Fruit fly (Drosophila melanogaster) whole organism, embryonic: ENCODE data around the gene BRWD3.
A peak's percentile ranks its signal among the peaks of the same experiment; 100 is the strongest.

Source experiments
- Atf3 ChIP-seq: fragments of 200-800 bp; sonication (Bioruptor generic); optimal IDR thresholded peaks from 3 replicates; lab custom pipeline; 2016; ENCODE audit warnings: missing biosample characterization, missing genetic modification characterization
- Blimp-1 ChIP-seq: fragments of 200-800 bp; sonication (Bioruptor generic); optimal IDR thresholded peaks from 3 replicates; lab custom pipeline; 2018; ENCODE audit warnings: missing biosample characterization, missing genetic modification characterization, mild to moderate bottlenecking, moderate library complexity, missing genetic modification reagents
- BtbVII ChIP-seq: fragments of 200-800 bp; sonication (Bioruptor generic); optimal IDR thresholded peaks from 3 replicates; lab custom pipeline; 2017; ENCODE audit warnings: missing biosample characterization, mild to moderate bottlenecking, missing genetic modification characterization
- CG10366 ChIP-seq: fragments of 200-800 bp; sonication (Bioruptor generic); IDR thresholded peaks from 2 replicates; pipeline ENCODE4 v1.3.6; 2022; ENCODE audit warnings: missing biosample characterization, missing genetic modification characterization
- CG10979 ChIP-seq: fragments of 200-800 bp; sonication (Bioruptor generic); optimal IDR thresholded peaks from 2 replicates; lab custom pipeline; 2018; ENCODE audit warnings: missing biosample characterization, mild to moderate bottlenecking, missing genetic modification characterization, moderate library complexity
- CG11723 ChIP-seq: fragments of 200-800 bp; sonication (Bioruptor generic); optimal IDR thresholded peaks from 2 replicates; lab custom pipeline; 2017; ENCODE audit warnings: missing biosample characterization, mild to moderate bottlenecking, missing genetic modification characterization
- CG12071 ChIP-seq: fragments of 200-800 bp; sonication (Bioruptor generic); optimal IDR thresholded peaks from 3 replicates; lab custom pipeline; 2018; ENCODE audit warnings: missing biosample characterization, mild to moderate bottlenecking, missing genetic modification characterization
- CG1233 ChIP-seq: fragments of 200-800 bp; sonication (Bioruptor generic); optimal IDR thresholded peaks from 4 replicates; lab custom pipeline; 2018; ENCODE audit warnings: missing biosample characterization, mild to moderate bottlenecking, missing genetic modification characterization
- CG15269 ChIP-seq: fragments of 200-800 bp; sonication (Bioruptor generic); optimal IDR thresholded peaks from 2 replicates; lab custom pipeline; 2018; ENCODE audit warnings: missing biosample characterization, mild to moderate bottlenecking, missing genetic modification characterization, moderate library complexity
- CG15696 ChIP-seq: fragments of 200-800 bp; sonication (Bioruptor generic); optimal IDR thresholded peaks from 2 replicates; lab custom pipeline; 2019; ENCODE audit warnings: missing biosample characterization, mild to moderate bottlenecking, missing genetic modification characterization, moderate library complexity
- CG17186 ChIP-seq: fragments of 200-800 bp; sonication (Bioruptor generic); optimal IDR thresholded peaks from 3 replicates; lab custom pipeline; 2017; ENCODE audit warnings: missing biosample characterization, missing genetic modification reagents, missing genetic modification characterization
- CG17359 ChIP-seq: fragments of 200-800 bp; sonication (Bioruptor generic); optimal IDR thresholded peaks from 3 replicates; lab custom pipeline; 2018; ENCODE audit warnings: missing biosample characterization, mild to moderate bottlenecking, missing genetic modification characterization, moderate library complexity
- CG17385 ChIP-seq: fragments of 200-800 bp; sonication (Bioruptor generic); optimal IDR thresholded peaks from 3 replicates; lab custom pipeline; 2018; ENCODE audit warnings: missing biosample characterization, mild to moderate bottlenecking, missing genetic modification characterization
- CG18262 ChIP-seq: fragments of 200-800 bp; optimal IDR thresholded peaks from 3 replicates; lab custom pipeline; 2019; ENCODE audit warnings: missing biosample characterization, mild to moderate bottlenecking, missing genetic modification characterization, moderate library complexity
- CG2889 ChIP-seq: fragments of 200-800 bp; sonication (Bioruptor generic); IDR thresholded peaks from 3 replicates; pipeline ENCODE4 v1.3.6; 2022; ENCODE audit warnings: missing biosample characterization, missing genetic modification characterization
- CG33557 ChIP-seq: fragments of 200-800 bp; sonication (Bioruptor generic); optimal IDR thresholded peaks from 2 replicates; lab custom pipeline; 2019; ENCODE audit warnings: missing biosample characterization, mild to moderate bottlenecking, missing genetic modification characterization, moderate library complexity
- CG7839 ChIP-seq: fragments of 200-800 bp; sonication (Bioruptor generic); optimal IDR thresholded peaks from 3 replicates; lab custom pipeline; 2018; ENCODE audit warnings: missing biosample characterization, mild to moderate bottlenecking, missing genetic modification characterization, moderate library complexity
- CG8388 ChIP-seq: fragments of 200-800 bp; sonication (Bioruptor generic); optimal IDR thresholded peaks from 2 replicates; lab custom pipeline; 2019; ENCODE audit warnings: missing biosample characterization, mild to moderate bottlenecking, missing genetic modification characterization, moderate library complexity
- CG8924 ChIP-seq: fragments of 200-800 bp; optimal IDR thresholded peaks from 3 replicates; lab custom pipeline; 2019; ENCODE audit warnings: missing biosample characterization, mild to moderate bottlenecking, missing genetic modification characterization, moderate library complexity
- CoRest ChIP-seq: fragments of 200-800 bp; sonication (Bioruptor generic); optimal IDR thresholded peaks from 3 replicates; lab custom pipeline; 2018; ENCODE audit warnings: missing biosample characterization, mild to moderate bottlenecking, missing genetic modification characterization, moderate library complexity
- Dbx ChIP-seq: fragments of 200-800 bp; sonication (Bioruptor generic); IDR thresholded peaks from 3 replicates; pipeline ENCODE4 v1.3.6; 2022; ENCODE audit warnings: missing biosample characterization, missing genetic modification characterization
- Dip2 ChIP-seq: fragments of 200-800 bp; sonication (Bioruptor generic); IDR thresholded peaks from 2 replicates; pipeline ENCODE4 v1.3.6; 2022; ENCODE audit warnings: missing biosample characterization, missing genetic modification characterization
- E2f1 ChIP-seq: fragments of 200-800 bp; sonication (Bioruptor generic); IDR thresholded peaks from 2 replicates; pipeline ENCODE4 v1.3.6; 2022; ENCODE audit warnings: missing biosample characterization, missing genetic modification characterization
- Eip74EF ChIP-seq, 2 experiments: fragments of 200-800 bp in 1 of 2; fragments of >200 bp in 1 of 2; sonication (Bioruptor generic) in 1 of 2; optimal IDR thresholded peaks; 2 replicates each; lab custom pipeline; 2017 to 2019; ENCODE audit warnings: missing biosample characterization in 2 of 2, missing genetic modification characterization in 2 of 2, mild to moderate bottlenecking in 1 of 2, moderate library complexity in 1 of 2
- Lim3 ChIP-seq: fragments of 200-800 bp; sonication (Bioruptor generic); IDR thresholded peaks from 2 replicates; pipeline ENCODE4 v1.3.6; 2022; ENCODE audit warnings: missing biosample characterization, missing genetic modification characterization
- Mrtf ChIP-seq: fragments of 200-800 bp; sonication (Bioruptor generic); IDR thresholded peaks from 3 replicates; pipeline ENCODE4 v1.3.6; 2022; ENCODE audit warnings: missing biosample characterization, missing genetic modification characterization
- Rx ChIP-seq: fragments of 200-800 bp; sonication (Bioruptor generic); IDR thresholded peaks from 2 replicates; pipeline ENCODE4 v1.3.6; 2022; ENCODE audit warnings: missing biosample characterization, missing genetic modification characterization
- Sox100B ChIP-seq: fragments of 200-800 bp; sonication (Bioruptor generic); optimal IDR thresholded peaks from 3 replicates; lab custom pipeline; 2018; ENCODE audit warnings: missing biosample characterization, mild to moderate bottlenecking, missing genetic modification characterization
- Trl ChIP-seq, 3 experiments: fragments of >200 bp in 2 of 3; fragments of 200-800 bp in 1 of 3; sonication (Bioruptor generic) in 1 of 3; optimal IDR thresholded peaks; 2 replicates in 1 of 3; 3 replicates in 2 of 3; lab custom pipeline; 2016 to 2017; ENCODE audit warnings: missing biosample characterization in 1 of 3, missing genetic modification characterization in 1 of 3
- Vsx1 ChIP-seq: fragments of 200-800 bp; sonication (Bioruptor generic); optimal IDR thresholded peaks from 2 replicates; lab custom pipeline; 2017; ENCODE audit warnings: missing biosample characterization, mild to moderate bottlenecking, missing genetic modification characterization, missing genetic modification reagents
- ato ChIP-seq: fragments of 200-800 bp; sonication (Bioruptor generic); IDR thresholded peaks from 2 replicates; pipeline ENCODE4 v1.3.6; 2022; ENCODE audit warnings: missing biosample characterization, missing genetic modification characterization; ENCODE audit not compliant: partially characterized antibody
- bab2 ChIP-seq: fragments of 200-800 bp; sonication (Bioruptor generic); optimal IDR thresholded peaks from 2 replicates; lab custom pipeline; 2016; ENCODE audit warnings: missing biosample characterization, missing genetic modification characterization
- ci ChIP-seq: fragments of 200-800 bp; sonication (Bioruptor generic); IDR thresholded peaks from 3 replicates; pipeline ENCODE4 v1.3.6; 2022; ENCODE audit warnings: missing biosample characterization, missing genetic modification characterization
- dimm ChIP-seq: fragments of 200-800 bp; sonication (Bioruptor generic); IDR thresholded peaks from 2 replicates; pipeline ENCODE4 v1.3.6; 2022; ENCODE audit warnings: missing biosample characterization, missing genetic modification characterization
- fd96Cb ChIP-seq: fragments of 200-800 bp; sonication (Bioruptor generic); optimal IDR thresholded peaks from 2 replicates; lab custom pipeline; 2018; ENCODE audit warnings: missing biosample characterization, mild to moderate bottlenecking, missing genetic modification characterization, moderate library complexity
- ftz-f1 ChIP-seq: fragments of 200-800 bp; sonication (Bioruptor generic); optimal IDR thresholded peaks from 2 replicates; lab custom pipeline; 2016; ENCODE audit warnings: missing biosample characterization, missing genetic modification characterization
- her ChIP-seq: fragments of 200-800 bp; sonication (Bioruptor generic); optimal IDR thresholded peaks from 2 replicates; lab custom pipeline; 2016; ENCODE audit warnings: missing biosample characterization, missing genetic modification characterization
- insv ChIP-seq, 2 experiments: fragments of 200-800 bp; sonication (Bioruptor generic); optimal IDR thresholded peaks; 3 replicates each; lab custom pipeline; 2016 to 2018; ENCODE audit warnings: missing biosample characterization in 2 of 2, missing genetic modification characterization in 2 of 2
- kay ChIP-seq: fragments of 200-800 bp; sonication (Bioruptor generic); optimal IDR thresholded peaks from 2 replicates; lab custom pipeline; 2016; ENCODE audit warnings: missing biosample characterization, missing genetic modification characterization
- knrl ChIP-seq: fragments of 200-800 bp; sonication (Bioruptor generic); IDR thresholded peaks from 3 replicates; pipeline ENCODE4 v1.3.6; 2022; ENCODE audit warnings: missing biosample characterization, missing genetic modification characterization; ENCODE audit not compliant: partially characterized antibody
- onecut ChIP-seq: fragments of 200-800 bp; sonication (Bioruptor generic); IDR thresholded peaks from 2 replicates; pipeline ENCODE4 v1.3.6; 2022; ENCODE audit warnings: missing biosample characterization, missing genetic modification characterization
- seq ChIP-seq: fragments of 200-800 bp; sonication (Bioruptor generic); IDR thresholded peaks from 2 replicates; pipeline ENCODE4 v1.3.6; 2022; ENCODE audit warnings: missing biosample characterization, missing genetic modification characterization
- slbo ChIP-seq: fragments of 200-800 bp; sonication (Bioruptor generic); IDR thresholded peaks from 2 replicates; pipeline ENCODE4 v1.3.6; 2022; ENCODE audit warnings: missing biosample characterization, missing genetic modification characterization
- slou ChIP-seq: fragments of 200-800 bp; sonication (Bioruptor generic); optimal IDR thresholded peaks from 3 replicates; lab custom pipeline; 2016; ENCODE audit warnings: missing biosample characterization, missing genetic modification characterization
- slp2 ChIP-seq: fragments of 200-800 bp; sonication (Bioruptor generic); optimal IDR thresholded peaks from 2 replicates; lab custom pipeline; 2016; ENCODE audit warnings: missing biosample characterization, missing genetic modification characterization
- sr ChIP-seq: fragments of 200-800 bp; sonication (Bioruptor generic); IDR thresholded peaks from 3 replicates; pipeline ENCODE4 v1.3.6; 2022; ENCODE audit warnings: missing biosample characterization, missing genetic modification characterization
- stc ChIP-seq: fragments of 200-800 bp; sonication (Bioruptor generic); IDR thresholded peaks from 2 replicates; pipeline ENCODE4 v1.3.6; 2022; ENCODE audit warnings: missing biosample characterization, missing genetic modification characterization
- tup ChIP-seq: fragments of 200-800 bp; sonication (Bioruptor generic); optimal IDR thresholded peaks from 2 replicates; lab custom pipeline; 2016; ENCODE audit warnings: missing biosample characterization, mild to moderate bottlenecking, missing genetic modification characterization, moderate library complexity
- usp ChIP-seq: fragments of >200 bp; optimal IDR thresholded peaks from 2 replicates; lab custom pipeline; 2017; ENCODE audit warnings: missing biosample characterization, missing genetic modification characterization
- wdn ChIP-seq: fragments of 200-800 bp; sonication (Bioruptor generic); IDR thresholded peaks from 2 replicates; pipeline ENCODE4 v1.3.6; 2022; ENCODE audit warnings: missing biosample characterization, missing genetic modification characterization

The BRWD3 gene

dm6 chr3R:24298534-24298936 is 20.3 kb upstream of the BRWD3 start (continued):
- TF ChIP-seq Rx (GFP tag; lab: Robert Waterston, UW) (no peak), Vsx1 (GFP tag; lab: Kevin White, UChicago) (no peak), CoRest (peak; percentile 21), CG1233 (GFP tag; lab: Kevin White, UChicago) (no peak), Sox100B (peak; percentile 35), slou (GFP tag; lab: Kevin White, UChicago) (no peak), CG33557 (GFP tag; lab: Kevin White, UChicago) (no peak), seq (GFP tag; lab: Robert Waterston, UW) (no peak), Lim3 (GFP tag; lab: Robert Waterston, UW) (no peak), CG15269 (tag; lab: Kevin White, UChicago) (peak; percentile 36), onecut (no peak), wdn (GFP tag; lab: Robert Waterston, UW) (no peak), CG12071 (peak; percentile 23), CG18262 (tag; lab: Kevin White, UChicago) (peak; percentile 54), ftz-f1 (GFP tag; lab: Kevin White, UChicago) (no peak), CG7839 (tag; lab: Kevin White, UChicago) (peak; percentile 16), Trl (optimal IDR thresholded peaks at IDR 0.05; lab: Kevin White, UChicago) (no peak), Trl (GFP tag; optimal IDR thresholded peaks at IDR 0.05; lab: Kevin White, UChicago) (no peak), E2f1 (GFP tag; lab: Robert Waterston, UW) (0 out of 2 replicates have a peak, but pooled peaks have one; percentile 16), CG10366 (GFP tag; lab: Robert Waterston, UW) (no peak), kay (peak; percentile 24), usp (GFP tag; lab: Kevin White, UChicago) (no peak), tup (GFP tag; lab: Kevin White, UChicago) (no peak), ci (GFP tag; lab: Robert Waterston, UW) (peak; percentile 43; the same call in 1 of the 3 replicates), stc (GFP tag; lab: Robert Waterston, UW) (peak; percentile 38; the same call in 1 of the 2 replicates), CG15696 (tag; lab: Kevin White, UChicago) (peak; percentile 13), CG11723 (GFP tag; lab: Kevin White, UChicago) (peak; percentile 14), CG2889 (GFP tag; lab: Robert Waterston, UW) (no peak), fd96Cb (tag; lab: Kevin White, UChicago) (peak; percentile 20), ato (no peak), Mrtf (GFP tag; lab: Robert Waterston, UW) (no peak), Dip2 (GFP tag; lab: Robert Waterston, UW) (no peak), slp2 (no peak), sr (GFP tag; lab: Robert Waterston, UW) (0 out of 3 replicates have a peak, but pooled peaks have one; percentile 19), CG17359 (tag; lab: Kevin White, UChicago) (peak; percentile 31), Dbx (GFP tag; lab: Robert Waterston, UW) (no peak), Eip74EF (GFP tag; optimal IDR thresholded peaks at IDR 0.05; lab: Kevin White, UChicago) (peak in 1 of 2 experiments; percentile 36), slbo (GFP tag; lab: Robert Waterston, UW) (peak; percentile 11; the same call in 1 of the 2 replicates), insv (GFP tag; optimal IDR thresholded peaks at IDR 0.05; lab: Kevin White, UChicago) (no peak), BtbVII (GFP tag; lab: Kevin White, UChicago) (peak; percentile 8), knrl (GFP tag; lab: Robert Waterston, UW) (no peak), Atf3 (GFP tag; lab: Kevin White, UChicago) (no peak), CG17186 (GFP tag; lab: Kevin White, UChicago) (no peak), dimm (GFP tag; lab: Robert Waterston, UW) (no peak), CG8388 (peak; percentile 42), CG10979 (tag; lab: Kevin White, UChicago) (peak; percentile 33), bab2 (GFP tag; lab: Kevin White, UChicago) (peak; percentile 15), CG8924 (tag; lab: Kevin White, UChicago) (no peak), her (GFP tag; lab: Kevin White, UChicago) (no peak), Blimp-1 (GFP tag; lab: Kevin White, UChicago) (peak; percentile 24), CG17385 (peak; percentile 16)
